Fruit fly (Drosophila melanogaster) whole organism, adult: Measurements from ENCODE around the gene PK1-R.

ENCODE experiments used
- Crg-1 ChIP-seq: fragments of 200-800 bp; sonication (Bioruptor generic); optimal IDR thresholded peaks from 2 replicates; lab custom pipeline; 2016; ENCODE audit warnings: missing biosample characterization, missing genetic modification characterization
- Hr96 ChIP-seq: fragments of 200-800 bp; sonication (Bioruptor generic); optimal IDR thresholded peaks from 2 replicates; lab custom pipeline; 2016; ENCODE audit warnings: missing biosample characterization, missing genetic modification characterization
- Mnt ChIP-seq: fragments of 200-800 bp; sonication (Bioruptor generic); optimal IDR thresholded peaks from 2 replicates; lab custom pipeline; 2016; ENCODE audit warnings: missing biosample characterization, mild to moderate bottlenecking, missing genetic modification characterization
- cnc ChIP-seq, 2 experiments: fragments of >200 bp; optimal IDR thresholded peaks; 2 replicates each; lab custom pipeline; 2017
- kay ChIP-seq: fragments of 200-800 bp; sonication (Bioruptor generic); peaks from one replicate; lab custom pipeline; 2016; ENCODE audit warnings: missing biosample characterization, missing genetic modification characterization, borderline replicate concordance
- pad ChIP-seq: fragments of 200-800 bp; sonication (Bioruptor generic); optimal IDR thresholded peaks from 3 replicates; lab custom pipeline; 2017; ENCODE audit warnings: missing biosample characterization, missing genetic modification characterization, mild to moderate bottlenecking, moderate library complexity, missing genetic modification reagents
- toe ChIP-seq: fragments of 200-800 bp; sonication (Bioruptor generic); optimal IDR thresholded peaks from 2 replicates; lab custom pipeline; 2016; ENCODE audit warnings: missing biosample characterization, missing genetic modification characterization

DNA sequence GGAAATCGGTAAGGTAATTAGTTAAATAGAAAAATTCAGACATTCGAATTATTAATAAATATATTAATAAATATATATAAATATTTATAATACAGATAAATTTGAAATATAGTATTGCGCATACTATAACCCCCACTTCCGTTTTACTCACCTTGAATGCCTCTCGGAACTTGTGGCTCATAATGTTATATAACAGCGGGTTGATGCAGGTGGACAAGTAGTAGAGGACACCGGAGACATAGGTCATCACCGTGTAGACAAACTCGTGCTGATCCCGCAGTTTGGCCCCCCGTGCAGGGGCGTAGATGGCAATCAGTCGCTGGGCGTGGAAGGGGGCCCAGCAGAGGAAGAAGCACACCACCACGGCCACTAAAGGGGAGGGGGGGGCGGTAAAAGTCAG, 2.0 kb downstream of the PK1-R start:
- TF ChIP-seq pad (GFP tag; lab: Kevin White, UChicago) (no peak), toe (no peak), kay (no peak), Crg-1 (GFP tag; lab: Kevin White, UChicago) (no peak), cnc (optimal IDR thresholded peaks at IDR 0.05; lab: Kevin White, UChicago) (no peak), Hr96 (no peak), Mnt (GFP tag; lab: Kevin White, UChicago) (no peak)
